Worm (Caenorhabditis elegans): ENCODE data around the gene C06E1.11.

- TF ChIP-seq mdl-1 (tag; optimal IDR thresholded peaks at IDR 0.05) (no peak), aly-2 (tag; optimal IDR thresholded peaks at IDR 0.05) (no peak), snpc-4 (tag; optimal IDR thresholded peaks at IDR 0.05) (no peak), unc-62 (GFP tag; optimal IDR thresholded peaks at IDR 0.05) (no peak), nhr-67 (tag; optimal IDR thresholded peaks at IDR 0.05) (no peak), elt-1 (tag; optimal IDR thresholded peaks at IDR 0.05) (no peak)
Observed at ce11 chrIII:8643639-8644038, 27.2 kb upstream of the C06E1.11 start, which contains the start of gene twk-7.

Measured in whole organism, L3 larva.